Fruit fly (Drosophila melanogaster): Measurements from ENCODE around the gene CG11444.

The CG11444 gene

DNA sequence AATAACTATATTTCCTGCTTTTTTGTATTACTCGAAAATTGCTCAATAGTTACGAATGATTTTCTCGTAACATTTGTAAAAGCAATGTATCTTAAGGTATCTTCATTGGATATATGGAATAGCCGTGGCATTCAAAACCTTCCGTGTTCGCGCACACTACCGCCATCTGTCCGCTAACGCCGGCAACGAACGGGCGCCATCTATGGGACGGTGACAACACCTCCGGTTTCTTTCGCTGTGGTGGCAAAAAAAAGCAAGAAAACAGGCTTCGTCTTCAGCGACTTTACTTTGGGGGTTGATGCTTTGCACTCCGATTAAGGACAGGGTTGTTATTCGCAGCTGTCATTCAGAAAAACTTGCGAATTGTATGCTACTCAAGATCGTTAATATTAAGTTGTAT, 47.1 kb downstream of the CG11444 start (continued):
- TF ChIP-seq Aef1 (GFP tag; IDR thresholded peaks at IDR 0.05) = no peak
- peak; percentile 73 for TF ChIP-seq Chrac-16 (GFP tag; optimal IDR thresholded peaks at IDR 0.05)
- no peak for TF ChIP-seq CG10274 (GFP tag; optimal IDR thresholded peaks at IDR 0.05)
- TF ChIP-seq nom (GFP tag; optimal IDR thresholded peaks at IDR 0.05) = peak; percentile 18
- TF ChIP-seq CG6175 (GFP tag; IDR thresholded peaks at IDR 0.05) = no peak
- 0 out of 2 replicates have a peak, but pooled peaks have one; percentile 20 for TF ChIP-seq peb (GFP tag; IDR thresholded peaks at IDR 0.05)
- no peak for TF ChIP-seq Tbp (GFP tag; optimal IDR thresholded peaks at IDR 0.05)
- TF ChIP-seq Doc3 (GFP tag; IDR thresholded peaks at IDR 0.05; ENCODE audit: partially characterized antibody) = no peak
- TF ChIP-seq Dip2 (GFP tag; IDR thresholded peaks at IDR 0.05) = no peak
- peak; percentile 14 for TF ChIP-seq Blimp-1 (GFP tag; optimal IDR thresholded peaks at IDR 0.05)
- no peak for TF ChIP-seq Drgx (GFP tag; IDR thresholded peaks at IDR 0.05)
- TF ChIP-seq CG10654 (GFP tag; optimal IDR thresholded peaks at IDR 0.05) = no peak
- peak; percentile 58 for TF ChIP-seq CG11247 (GFP tag; IDR thresholded peaks at IDR 0.05)
- TF ChIP-seq eyg (GFP tag; optimal IDR thresholded peaks at IDR 0.05) = no peak
- TF ChIP-seq CG15696 (tag; optimal IDR thresholded peaks at IDR 0.05) = peak; percentile 45
- TF ChIP-seq cad (GFP tag; optimal IDR thresholded peaks at IDR 0.05) = no peak
- TF ChIP-seq CG17359 (tag; optimal IDR thresholded peaks at IDR 0.05) = peak; percentile 49
- TF ChIP-seq CG3065 (GFP tag; optimal IDR thresholded peaks at IDR 0.05) = peak; percentile 23
- TF ChIP-seq ftz-f1 (GFP tag; optimal IDR thresholded peaks at IDR 0.05) = no peak
- peak; percentile 35 for TF ChIP-seq CG8281 (tag; optimal IDR thresholded peaks at IDR 0.05)
- no peak for TF ChIP-seq YL-1 (GFP tag; optimal IDR thresholded peaks at IDR 0.05)
- TF ChIP-seq CG8359 (GFP tag; optimal IDR thresholded peaks at IDR 0.05; ENCODE audit: borderline replicate concordance) = peak; percentile 38
- peak; percentile 53 for TF ChIP-seq CG2202 (tag; optimal IDR thresholded peaks at IDR 0.05)
- peak; percentile 19 for TF ChIP-seq Sox100B (GFP tag; optimal IDR thresholded peaks at IDR 0.05)
- TF ChIP-seq HmgZ (tag; optimal IDR thresholded peaks at IDR 0.05) = no peak
- TF ChIP-seq NC2β (GFP tag; optimal IDR thresholded peaks at IDR 0.05) = peak; percentile 71
- TF ChIP-seq sd (tag; optimal IDR thresholded peaks at IDR 0.05) = no peak
- no peak for TF ChIP-seq CG4360 (GFP tag; IDR thresholded peaks at IDR 0.05)
- no peak for TF ChIP-seq ato (GFP tag; IDR thresholded peaks at IDR 0.05; ENCODE audit: partially characterized antibody)
- no peak for TF ChIP-seq vfl (GFP tag; optimal IDR thresholded peaks at IDR 0.05)
- TF ChIP-seq tio (GFP tag; optimal IDR thresholded peaks at IDR 0.05) = no peak
- no peak for TF ChIP-seq cwo (GFP tag; optimal IDR thresholded peaks at IDR 0.05)
- no peak for TF ChIP-seq C15 (GFP tag; IDR thresholded peaks at IDR 0.05)
- TF ChIP-seq Nf-YB (GFP tag; optimal IDR thresholded peaks at IDR 0.05) = peak; percentile 32
- TF ChIP-seq CG15601 (tag; optimal IDR thresholded peaks at IDR 0.05) = peak; percentile 38
- TF ChIP-seq corto (GFP tag; optimal IDR thresholded peaks at IDR 0.05) = no peak
- peak; percentile 44 to 84 for TF ChIP-seq chif (GFP tag; optimal IDR thresholded peaks at IDR 0.05)
- TF ChIP-seq jumu (GFP tag; optimal IDR thresholded peaks at IDR 0.05) = peak; percentile 51
- TF ChIP-seq CG31365 (tag; optimal IDR thresholded peaks at IDR 0.05) = no peak
- TF ChIP-seq CG17912 (GFP tag; optimal IDR thresholded peaks at IDR 0.05) = peak; percentile 79
- peak; percentile 75 for TF ChIP-seq CG2116 (GFP tag; optimal IDR thresholded peaks at IDR 0.05)
- peak; percentile 47 for TF ChIP-seq pb (GFP tag; optimal IDR thresholded peaks at IDR 0.05)
- peak; percentile 13 for TF ChIP-seq CG10267 (tag; optimal IDR thresholded peaks at IDR 0.05)
- TF ChIP-seq dpn (GFP tag; optimal IDR thresholded peaks at IDR 0.05) = peak; percentile 52 to 69
- no peak for TF ChIP-seq B-H1 (GFP tag; IDR thresholded peaks at IDR 0.05)
- TF ChIP-seq CG10565 (GFP tag; optimal IDR thresholded peaks at IDR 0.05) = no peak
- TF ChIP-seq Lhr (GFP tag; optimal IDR thresholded peaks at IDR 0.05) = peak; percentile 47
- peak; percentile 80 for TF ChIP-seq CG4707 (GFP tag; optimal IDR thresholded peaks at IDR 0.05)
- TF ChIP-seq CG13775 (GFP tag; optimal IDR thresholded peaks at IDR 0.05) = peak; percentile 48
- TF ChIP-seq ems (GFP tag; optimal IDR thresholded peaks at IDR 0.05) = no peak
- TF ChIP-seq trh (GFP tag; optimal IDR thresholded peaks at IDR 0.05) = no peak

Data from whole organism, embryonic.